Fruit fly (Drosophila melanogaster) whole organism, embryonic: ENCODE results near the gene Jarid2.
A peak's percentile ranks its signal among the peaks of the same experiment; 100 is the strongest.

Source experiments
- Bdp1 ChIP-seq: fragments of 200-800 bp; sonication (Bioruptor generic); optimal IDR thresholded peaks from 3 replicates; lab custom pipeline; 2016; ENCODE audit warnings: missing biosample characterization, missing genetic modification characterization
- CG11456 ChIP-seq: fragments of 200-800 bp; sonication (Bioruptor generic); IDR thresholded peaks from 3 replicates; pipeline ENCODE4 v1.3.6; 2022; ENCODE audit warnings: missing biosample characterization, missing genetic modification characterization
- CG12104 ChIP-seq: fragments of 200-800 bp; sonication (Bioruptor generic); optimal IDR thresholded peaks from 3 replicates; lab custom pipeline; 2016; ENCODE audit warnings: missing biosample characterization, missing genetic modification characterization
- CG12659 ChIP-seq: fragments of 200-800 bp; sonication (Bioruptor generic); optimal IDR thresholded peaks from 3 replicates; lab custom pipeline; 2017; ENCODE audit warnings: mild to moderate bottlenecking, missing biosample characterization, missing genetic modification reagents, missing genetic modification characterization
- CG15011 ChIP-seq: fragments of 200-800 bp; sonication (Bioruptor generic); optimal IDR thresholded peaks from 3 replicates; lab custom pipeline; 2018; ENCODE audit warnings: missing biosample characterization, mild to moderate bottlenecking, missing genetic modification characterization
- CG15073 ChIP-seq: fragments of 200-800 bp; sonication (Bioruptor generic); optimal IDR thresholded peaks from 2 replicates; lab custom pipeline; 2016; ENCODE audit warnings: missing biosample characterization, missing genetic modification characterization
- CG15479 ChIP-seq: fragments of 200-800 bp; sonication (Bioruptor generic); optimal IDR thresholded peaks from 3 replicates; lab custom pipeline; 2019; ENCODE audit warnings: missing biosample characterization, mild to moderate bottlenecking, missing genetic modification characterization, moderate library complexity
- CG15601 ChIP-seq: fragments of 200-800 bp; sonication (Bioruptor generic); optimal IDR thresholded peaks from 3 replicates; lab custom pipeline; 2019; ENCODE audit warnings: missing biosample characterization, mild to moderate bottlenecking, missing genetic modification characterization, moderate library complexity
- CG1603 ChIP-seq: fragments of 200-800 bp; sonication (Bioruptor generic); optimal IDR thresholded peaks from 2 replicates; lab custom pipeline; 2019; ENCODE audit warnings: missing biosample characterization, mild to moderate bottlenecking, missing genetic modification characterization, moderate library complexity
- CG16779 ChIP-seq: fragments of 200-800 bp; sonication (Bioruptor generic); IDR thresholded peaks from 2 replicates; pipeline ENCODE4 v1.3.6; 2022; ENCODE audit warnings: missing biosample characterization, missing genetic modification characterization
- CG18619 ChIP-seq: fragments of 200-800 bp; sonication (Bioruptor generic); optimal IDR thresholded peaks from 3 replicates; lab custom pipeline; 2017; ENCODE audit warnings: missing biosample characterization, mild to moderate bottlenecking, missing genetic modification characterization
- CG30403 ChIP-seq: fragments of 200-800 bp; sonication (Bioruptor generic); optimal IDR thresholded peaks from 3 replicates; lab custom pipeline; 2016; ENCODE audit warnings: missing biosample characterization, missing genetic modification characterization
- CG31224 ChIP-seq: fragments of 200-800 bp; sonication (Bioruptor generic); IDR thresholded peaks from 2 replicates; pipeline ENCODE4 v1.3.6; 2022; ENCODE audit warnings: missing biosample characterization, missing genetic modification characterization
- CG31365 ChIP-seq: fragments of 200-800 bp; sonication (Bioruptor generic); optimal IDR thresholded peaks from 2 replicates; lab custom pipeline; 2018; ENCODE audit warnings: missing biosample characterization, mild to moderate bottlenecking, missing genetic modification characterization
- CG31441 ChIP-seq: fragments of 200-800 bp; sonication (Bioruptor generic); IDR thresholded peaks from 2 replicates; pipeline ENCODE4 v1.3.6; 2022; ENCODE audit warnings: missing biosample characterization, missing genetic modification characterization
- CG32532 ChIP-seq: fragments of 200-800 bp; sonication (Bioruptor generic); IDR thresholded peaks from 2 replicates; pipeline ENCODE4 v1.3.6; 2022; ENCODE audit warnings: missing biosample characterization, missing genetic modification characterization
- CG3281 ChIP-seq: fragments of 200-800 bp; sonication (Bioruptor generic); optimal IDR thresholded peaks from 3 replicates; lab custom pipeline; 2017; ENCODE audit warnings: missing biosample characterization, mild to moderate bottlenecking, missing genetic modification characterization
- CG4404 ChIP-seq: fragments of 200-800 bp; sonication (Bioruptor generic); IDR thresholded peaks from 2 replicates; pipeline ENCODE4 v1.3.6; 2022; ENCODE audit warnings: missing biosample characterization, missing genetic modification characterization
- CG6689 ChIP-seq: fragments of 200-800 bp; sonication (Bioruptor generic); IDR thresholded peaks from 2 replicates; pipeline ENCODE4 v1.3.6; 2022; ENCODE audit warnings: missing biosample characterization, missing genetic modification characterization
- CG9215 ChIP-seq: fragments of 200-800 bp; sonication (Bioruptor generic); IDR thresholded peaks from 2 replicates; pipeline ENCODE4 v1.3.6; 2022; ENCODE audit warnings: missing biosample characterization, missing genetic modification characterization
- Camta ChIP-seq: fragments of 200-800 bp; sonication (Bioruptor generic); optimal IDR thresholded peaks from 2 replicates; lab custom pipeline; 2016; ENCODE audit warnings: missing biosample characterization, missing genetic modification characterization
- Chrac-16 ChIP-seq: fragments of 200-800 bp; sonication (Bioruptor generic); optimal IDR thresholded peaks from 3 replicates; lab custom pipeline; 2016; ENCODE audit warnings: missing biosample characterization, missing genetic modification characterization
- Dfd ChIP-seq, 2 experiments: fragments of >200 bp; optimal IDR thresholded peaks; 2 replicates each; lab custom pipeline; 2017; ENCODE audit warnings: missing biosample characterization in 2 of 2, missing genetic modification characterization in 2 of 2
- E2f2 ChIP-seq: fragments of 200-800 bp; sonication (Bioruptor generic); IDR thresholded peaks from 2 replicates; pipeline ENCODE4 v1.3.6; 2022; ENCODE audit warnings: missing biosample characterization, missing genetic modification characterization
- Fer1 ChIP-seq: fragments of 200-800 bp; sonication (Bioruptor generic); optimal IDR thresholded peaks from 2 replicates; lab custom pipeline; 2017; ENCODE audit warnings: missing biosample characterization, mild to moderate bottlenecking, missing genetic modification characterization
- Fer2 ChIP-seq: fragments of 200-800 bp; sonication (Bioruptor generic); optimal IDR thresholded peaks from 2 replicates; lab custom pipeline; 2018; ENCODE audit warnings: missing biosample characterization, mild to moderate bottlenecking, missing genetic modification characterization, moderate library complexity
- HLHmδ ChIP-seq: fragments of 200-800 bp; sonication (Bioruptor generic); optimal IDR thresholded peaks from 2 replicates; lab custom pipeline; 2018; ENCODE audit warnings: missing biosample characterization, mild to moderate bottlenecking, missing genetic modification characterization, moderate library complexity
- Hr78 ChIP-seq, 2 experiments: fragments of 200-800 bp in 1 of 2; fragments of >200 bp in 1 of 2; sonication (Bioruptor generic) in 1 of 2; optimal IDR thresholded peaks; 2 replicates each; lab custom pipeline; 2017 to 2019; ENCODE audit warnings: missing biosample characterization in 2 of 2, missing genetic modification characterization in 2 of 2, mild to moderate bottlenecking in 1 of 2, moderate library complexity in 1 of 2
- Mrtf ChIP-seq: fragments of 200-800 bp; sonication (Bioruptor generic); IDR thresholded peaks from 3 replicates; pipeline ENCODE4 v1.3.6; 2022; ENCODE audit warnings: missing biosample characterization, missing genetic modification characterization
- Myb ChIP-seq: fragments of 200-800 bp; sonication (Bioruptor generic); optimal IDR thresholded peaks from 2 replicates; lab custom pipeline; 2016; ENCODE audit warnings: missing biosample characterization, missing genetic modification characterization
- Stat92E ChIP-seq, 3 experiments: fragments of >200 bp in 2 of 3; fragments of 200-800 bp in 1 of 3; sonication (Bioruptor generic) in 1 of 3; optimal IDR thresholded peaks; 2 replicates each; lab custom pipeline; 2017 to 2019; ENCODE audit warnings: missing biosample characterization in 3 of 3, missing genetic modification characterization in 3 of 3, mild to moderate bottlenecking in 1 of 3, moderate library complexity in 1 of 3
- TFAM ChIP-seq: fragments of 200-800 bp; sonication (Bioruptor generic); optimal IDR thresholded peaks from 2 replicates; lab custom pipeline; 2017; ENCODE audit warnings: missing biosample characterization, missing genetic modification characterization, inconsistent platforms
- ato ChIP-seq: fragments of 200-800 bp; sonication (Bioruptor generic); IDR thresholded peaks from 2 replicates; pipeline ENCODE4 v1.3.6; 2022; ENCODE audit warnings: missing biosample characterization, missing genetic modification characterization; ENCODE audit not compliant: partially characterized antibody
- cad ChIP-seq: fragments of >200 bp; optimal IDR thresholded peaks from 2 replicates; lab custom pipeline; 2017; ENCODE audit warnings: missing biosample characterization, missing genetic modification characterization
- cas ChIP-seq: fragments of 200-800 bp; sonication (Bioruptor generic); IDR thresholded peaks from 2 replicates; pipeline ENCODE4 v1.3.6; 2022; ENCODE audit warnings: missing biosample characterization, missing genetic modification characterization
- chm ChIP-seq: fragments of 200-800 bp; sonication (Bioruptor generic); IDR thresholded peaks from 2 replicates; pipeline ENCODE4 v1.3.6; 2022; ENCODE audit warnings: missing biosample characterization, missing genetic modification characterization
- dpn ChIP-seq, 2 experiments: fragments of 200-800 bp; sonication (Bioruptor generic); optimal IDR thresholded peaks; 3 replicates each; lab custom pipeline; 2016; ENCODE audit warnings: missing biosample characterization in 2 of 2, missing genetic modification characterization in 2 of 2
- exex ChIP-seq: fragments of 200-800 bp; sonication (Bioruptor generic); optimal IDR thresholded peaks from 4 replicates; lab custom pipeline; 2018; ENCODE audit warnings: missing biosample characterization, mild to moderate bottlenecking, missing genetic modification characterization, moderate library complexity
- ftz-f1 ChIP-seq: fragments of 200-800 bp; sonication (Bioruptor generic); optimal IDR thresholded peaks from 2 replicates; lab custom pipeline; 2016; ENCODE audit warnings: missing biosample characterization, missing genetic modification characterization
- grau ChIP-seq: fragments of 200-800 bp; optimal IDR thresholded peaks from 3 replicates; lab custom pipeline; 2019; ENCODE audit warnings: missing biosample characterization, mild to moderate bottlenecking, missing genetic modification characterization, moderate library complexity
- h ChIP-seq: fragments of >200 bp; optimal IDR thresholded peaks from 2 replicates; lab custom pipeline; 2017
- hb ChIP-seq: fragments of 200-800 bp; sonication (Bioruptor generic); IDR thresholded peaks from 3 replicates; pipeline ENCODE4 v1.3.6; 2022; ENCODE audit warnings: missing biosample characterization, missing genetic modification characterization; ENCODE audit not compliant: partially characterized antibody
- inv ChIP-seq: fragments of 200-800 bp; sonication (Bioruptor generic); IDR thresholded peaks from 2 replicates; pipeline ENCODE4 v1.3.6; 2022; ENCODE audit warnings: missing biosample characterization, missing genetic modification characterization; ENCODE audit not compliant: partially characterized antibody
- jumu ChIP-seq: fragments of 200-800 bp; sonication (Bioruptor generic); optimal IDR thresholded peaks from 3 replicates; lab custom pipeline; 2016; ENCODE audit warnings: missing biosample characterization, missing genetic modification characterization
- lbe ChIP-seq: fragments of 200-800 bp; sonication (Bioruptor generic); optimal IDR thresholded peaks from 2 replicates; lab custom pipeline; 2016; ENCODE audit warnings: missing biosample characterization, mild to moderate bottlenecking, missing genetic modification characterization
- pzg ChIP-seq: fragments of 200-800 bp; sonication (Bioruptor generic); optimal IDR thresholded peaks from 3 replicates; lab custom pipeline; 2018; ENCODE audit warnings: missing biosample characterization, mild to moderate bottlenecking, missing genetic modification characterization, moderate library complexity
- slou ChIP-seq: fragments of 200-800 bp; sonication (Bioruptor generic); optimal IDR thresholded peaks from 3 replicates; lab custom pipeline; 2016; ENCODE audit warnings: missing biosample characterization, missing genetic modification characterization
- tin ChIP-seq: fragments of 200-800 bp; sonication (Bioruptor generic); optimal IDR thresholded peaks from 3 replicates; lab custom pipeline; 2016; ENCODE audit warnings: missing biosample characterization, missing genetic modification characterization
- ttk ChIP-seq: fragments of 200-800 bp; sonication (Bioruptor generic); IDR thresholded peaks from 2 replicates; pipeline ENCODE4 v2.1.2; 2022; ENCODE audit warnings: missing biosample characterization, missing genetic modification characterization
- vfl ChIP-seq: fragments of 200-800 bp; sonication (Bioruptor generic); optimal IDR thresholded peaks from 2 replicates; lab custom pipeline; 2016; ENCODE audit warnings: missing biosample characterization, missing genetic modification characterization
- zen2 ChIP-seq: fragments of 200-800 bp; sonication (Bioruptor generic); IDR thresholded peaks from 3 replicates; pipeline ENCODE4 v1.3.6; 2022; ENCODE audit warnings: missing biosample characterization, missing genetic modification characterization; ENCODE audit not compliant: partially characterized antibody

Gene Jarid2

dm6 chr3L:9465652-9466244 lies 11.1 kb upstream of the Jarid2 start (continued):
- TF ChIP-seq CG30403 (GFP tag; lab: Kevin White, UChicago) = no peak
- TF ChIP-seq chm = no peak
- no peak for TF ChIP-seq Myb (GFP tag; lab: Kevin White, UChicago)
- no peak for TF ChIP-seq vfl (GFP tag; lab: Kevin White, UChicago)
- no peak for TF ChIP-seq CG15479 (GFP tag; lab: Kevin White, UChicago)
- TF ChIP-seq CG15011 (GFP tag; lab: Kevin White, UChicago) = no peak
- no peak for TF ChIP-seq Stat92E (GFP tag; optimal IDR thresholded peaks at IDR 0.05; lab: Kevin White, UChicago)
- no peak for TF ChIP-seq lbe (GFP tag; lab: Kevin White, UChicago)
- no peak for TF ChIP-seq h
- TF ChIP-seq E2f2 (GFP tag; lab: Robert Waterston, UW) = no peak
- TF ChIP-seq slou (GFP tag; lab: Kevin White, UChicago) = no peak
- TF ChIP-seq HLHmδ (GFP tag; lab: Kevin White, UChicago) = no peak
- TF ChIP-seq CG31224 = no peak
- TF ChIP-seq CG4404 (GFP tag; lab: Robert Waterston, UW) = no peak
- TF ChIP-seq cas (GFP tag; lab: Robert Waterston, UW) = no peak
- no peak for TF ChIP-seq CG6689 (GFP tag; lab: Robert Waterston, UW)
- TF ChIP-seq CG31441 (GFP tag; lab: Robert Waterston, UW) = no peak
- TF ChIP-seq CG18619 (GFP tag; lab: Kevin White, UChicago) = no peak
- no peak for TF ChIP-seq CG15073
- TF ChIP-seq CG1603 (tag; lab: Kevin White, UChicago) = no peak
- TF ChIP-seq CG32532 = no peak
- TF ChIP-seq Fer2 (tag; lab: Kevin White, UChicago) = no peak
- TF ChIP-seq Dfd (GFP tag; optimal IDR thresholded peaks at IDR 0.05; lab: Kevin White, UChicago) = no peak
- TF ChIP-seq hb (GFP tag; lab: Robert Waterston, UW) = no peak
- no peak for TF ChIP-seq CG9215 (GFP tag; lab: Robert Waterston, UW)
- TF ChIP-seq CG15601 (tag; lab: Kevin White, UChicago) = no peak
- no peak for TF ChIP-seq tin (GFP tag; lab: Kevin White, UChicago)
- no peak for TF ChIP-seq TFAM
- no peak for TF ChIP-seq dpn (GFP tag; optimal IDR thresholded peaks at IDR 0.05; lab: Kevin White, UChicago)
- no peak for TF ChIP-seq CG12104 (GFP tag; lab: Kevin White, UChicago)
- TF ChIP-seq Bdp1 = no peak
- TF ChIP-seq Camta (GFP tag; lab: Kevin White, UChicago) = no peak
- no peak for TF ChIP-seq jumu (GFP tag; lab: Kevin White, UChicago)
- TF ChIP-seq CG11456 (GFP tag; lab: Robert Waterston, UW) = no peak
- no peak for TF ChIP-seq Mrtf
- peak; percentile 28 for TF ChIP-seq Fer1 (GFP tag; lab: Kevin White, UChicago)
- TF ChIP-seq grau (tag; lab: Kevin White, UChicago) = no peak
- TF ChIP-seq CG12659 (GFP tag; lab: Kevin White, UChicago) = no peak
- TF ChIP-seq CG16779 (GFP tag; lab: Robert Waterston, UW) = no peak
- TF ChIP-seq ftz-f1 (GFP tag; lab: Kevin White, UChicago) = no peak
- no peak for TF ChIP-seq Chrac-16 (GFP tag; lab: Kevin White, UChicago)
- no peak for TF ChIP-seq zen2 (GFP tag; lab: Robert Waterston, UW)
- TF ChIP-seq exex (tag; lab: Kevin White, UChicago) = peak; percentile 16
- no peak for TF ChIP-seq CG31365 (tag; lab: Kevin White, UChicago)
- TF ChIP-seq cad (GFP tag; lab: Kevin White, UChicago) = no peak
- no peak for TF ChIP-seq inv (GFP tag; lab: Robert Waterston, UW)
- no peak for TF ChIP-seq pzg
- 0 out of 2 replicates have a peak, but pooled peaks have one; percentile 52 for TF ChIP-seq ttk (GFP tag; lab: Robert Waterston, UW)
- no peak for TF ChIP-seq Hr78 (GFP tag; optimal IDR thresholded peaks at IDR 0.05; lab: Kevin White, UChicago)
- no peak for TF ChIP-seq CG3281 (GFP tag; lab: Kevin White, UChicago)
- no peak for TF ChIP-seq ato (GFP tag; lab: Robert Waterston, UW)
